Worm (Caenorhabditis elegans): Measurements from ENCODE around the gene spp-8.

ce11 chrIV:8513619-8514018 lies 32.2 kb downstream of the spp-8 start, which contains the start of gene cks-1:
- no peak for TF ChIP-seq ztf-1 (GFP tag; conservative IDR thresholded peaks at IDR 0.05)
- no peak for TF ChIP-seq unc-39 (tag; optimal IDR thresholded peaks at IDR 0.05)
- no peak for TF ChIP-seq ZK546.5 (tag; optimal IDR thresholded peaks at IDR 0.05)
- TF ChIP-seq C34F6.9 (tag; optimal IDR thresholded peaks at IDR 0.05): no peak
- TF ChIP-seq mab-5 (tag; optimal IDR thresholded peaks at IDR 0.05): no peak
- TF ChIP-seq F13H6.1 (tag; optimal IDR thresholded peaks at IDR 0.05): no peak
- TF ChIP-seq nhr-10 (tag; optimal IDR thresholded peaks at IDR 0.05): no peak
- TF ChIP-seq nhr-237 (tag; optimal IDR thresholded peaks at IDR 0.05): no peak
- TF ChIP-seq lin-39 (tag; optimal IDR thresholded peaks at IDR 0.05): no peak
- TF ChIP-seq nhr-12 (tag; optimal IDR thresholded peaks at IDR 0.05): no peak

Measured in whole organism, L2 larva.